Fruit fly (Drosophila melanogaster): Measurements from ENCODE around the gene CG5290.

The CG5290 gene

DNA sequence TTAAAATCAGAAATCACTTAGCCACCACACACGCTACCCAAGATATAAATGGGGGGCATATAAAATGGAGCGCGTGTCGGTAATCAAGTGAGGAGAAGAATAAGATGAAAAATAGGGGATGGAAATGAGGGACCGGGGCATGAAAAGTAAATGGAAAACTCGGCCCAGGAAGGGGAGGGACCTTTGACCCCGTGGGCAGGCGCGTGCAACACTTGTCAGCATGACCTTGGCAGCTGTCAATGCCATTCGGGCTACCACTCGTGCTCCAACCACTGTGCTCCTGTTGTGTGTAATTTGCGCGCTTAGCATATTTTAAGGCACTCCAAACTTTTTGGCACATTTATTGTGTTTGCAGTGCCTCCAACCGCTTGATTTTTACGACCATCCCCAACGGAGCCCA lies 34.0 kb upstream of the CG5290 start:
- TF ChIP-seq dmrt93B (GFP tag; optimal IDR thresholded peaks at IDR 0.05) (no peak), Hnf4 (GFP tag; optimal IDR thresholded peaks at IDR 0.05) (no peak), dsf (GFP tag; optimal IDR thresholded peaks at IDR 0.05; ENCODE audit: borderline replicate concordance) (no peak), lola (GFP tag; optimal IDR thresholded peaks at IDR 0.05) (no peak), rgr (GFP tag; optimal IDR thresholded peaks at IDR 0.05) (no peak), usp (GFP tag; optimal IDR thresholded peaks at IDR 0.05) (no peak), jim (GFP tag; optimal IDR thresholded peaks at IDR 0.05) (no peak), br (GFP tag; optimal IDR thresholded peaks at IDR 0.05) (no peak)

DNA sequence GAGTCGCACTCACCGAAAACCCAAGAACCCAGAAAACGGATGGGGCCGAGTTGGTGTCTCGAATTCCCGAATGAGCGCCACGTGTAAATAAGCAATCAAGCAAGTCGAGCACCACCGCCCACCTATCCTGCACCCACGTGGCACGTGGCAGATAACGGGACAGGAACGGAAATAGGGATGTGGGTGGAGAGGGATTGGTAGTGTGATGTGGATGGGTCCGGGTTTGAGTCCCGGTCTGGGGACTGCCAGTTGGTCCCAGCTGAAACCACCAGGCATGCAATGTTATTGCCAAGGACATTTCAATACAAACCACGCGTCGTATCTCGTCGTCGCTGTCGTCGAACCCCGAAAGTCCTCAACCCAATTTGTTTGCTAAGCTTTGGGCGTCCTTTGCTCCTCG lies 33.1 kb upstream of the CG5290 start:
- TF ChIP-seq Hr78 (GFP tag; optimal IDR thresholded peaks at IDR 0.05), result no peak
- TF ChIP-seq dmrt93B (GFP tag; optimal IDR thresholded peaks at IDR 0.05), result no peak
- TF ChIP-seq ey (GFP tag; optimal IDR thresholded peaks at IDR 0.05), result no peak
- TF ChIP-seq CrebA (GFP tag; optimal IDR thresholded peaks at IDR 0.05; ENCODE audit: borderline replicate concordance), result no peak
- no peak for TF ChIP-seq br (GFP tag; optimal IDR thresholded peaks at IDR 0.05)
- no peak for TF ChIP-seq CG9705 (GFP tag; optimal IDR thresholded peaks at IDR 0.05)
- TF ChIP-seq Jra (GFP tag; optimal IDR thresholded peaks at IDR 0.05), result no peak
- TF ChIP-seq woc (GFP tag; optimal IDR thresholded peaks at IDR 0.05), result no peak
- no peak for TF ChIP-seq Dfd (GFP tag; optimal IDR thresholded peaks at IDR 0.05)
- no peak for TF ChIP-seq Hr83 (GFP tag; optimal IDR thresholded peaks at IDR 0.05; ENCODE audit: poor library complexity, severe bottlenecking)
- TF ChIP-seq Rel (GFP tag; optimal IDR thresholded peaks at IDR 0.05), result no peak
- TF ChIP-seq Rel (tag; optimal IDR thresholded peaks at IDR 0.05), result no peak
- no peak for TF ChIP-seq sv (GFP tag; optimal IDR thresholded peaks at IDR 0.05)
- TF ChIP-seq dl (GFP tag; optimal IDR thresholded peaks at IDR 0.05; ENCODE audit: insufficient read depth in 1 of 2, partially characterized antibody in 2 of 2), result no peak
- TF ChIP-seq rgr (GFP tag; optimal IDR thresholded peaks at IDR 0.05), result no peak
- TF ChIP-seq dsf (GFP tag; optimal IDR thresholded peaks at IDR 0.05; ENCODE audit: borderline replicate concordance), result no peak
- TF ChIP-seq Hnf4 (GFP tag; optimal IDR thresholded peaks at IDR 0.05), result no peak
- TF ChIP-seq GATAd (GFP tag; optimal IDR thresholded peaks at IDR 0.05), result no peak
- TF ChIP-seq Vsx2 (GFP tag; optimal IDR thresholded peaks at IDR 0.05; ENCODE audit: partially characterized antibody), result no peak

DNA sequence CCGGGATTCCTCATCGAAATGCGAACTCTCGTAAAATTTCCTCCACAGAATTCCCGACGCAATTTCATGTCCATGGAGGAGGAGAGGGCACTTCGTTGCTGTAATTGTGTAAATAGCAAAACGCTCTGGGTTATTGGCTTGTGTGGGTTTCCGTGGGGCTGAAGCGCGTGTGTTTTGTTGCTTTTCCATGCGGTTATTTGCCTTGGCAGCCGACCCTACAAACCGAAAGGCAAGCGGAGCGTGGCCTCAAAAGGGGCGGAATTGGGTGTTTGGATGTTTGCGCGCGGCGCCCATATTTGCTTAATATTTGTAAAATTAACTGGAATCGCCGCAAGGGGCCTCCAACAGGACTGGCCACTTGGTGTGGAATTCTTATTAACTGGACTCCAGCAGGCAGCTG lies 32.2 kb upstream of the CG5290 start:
- TF ChIP-seq Mio (GFP tag; optimal IDR thresholded peaks at IDR 0.05) (no peak), CrebA (GFP tag; optimal IDR thresholded peaks at IDR 0.05; ENCODE audit: borderline replicate concordance) (no peak), Hr83 (GFP tag; optimal IDR thresholded peaks at IDR 0.05; ENCODE audit: poor library complexity, severe bottlenecking) (peak; percentile 26)

DNA sequence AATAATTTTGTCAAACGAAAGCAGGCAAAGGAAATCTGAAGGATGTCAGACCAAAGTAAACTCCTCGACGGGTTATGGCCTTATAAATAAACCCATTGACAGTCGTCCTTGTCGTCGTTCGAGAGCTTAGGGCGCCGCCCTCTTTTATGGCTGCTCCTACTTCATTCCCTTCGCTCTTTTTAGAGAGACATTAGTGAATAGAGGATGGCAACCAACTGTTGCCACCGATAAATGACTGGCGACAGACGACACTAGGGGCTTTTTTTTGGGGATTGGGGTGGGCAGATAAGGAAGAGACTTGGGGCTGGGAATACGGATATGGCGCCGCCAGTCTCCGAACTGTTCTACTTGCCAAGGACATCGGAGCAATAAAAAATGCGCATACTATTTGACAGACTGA lies 30.1 kb upstream of the CG5290 start:
- TF ChIP-seq Hr83 (GFP tag; optimal IDR thresholded peaks at IDR 0.05; ENCODE audit: poor library complexity, severe bottlenecking), result no peak
- TF ChIP-seq usp (GFP tag; optimal IDR thresholded peaks at IDR 0.05), result no peak
- TF ChIP-seq fru (GFP tag; optimal IDR thresholded peaks at IDR 0.05), result no peak
- no peak for TF ChIP-seq CG9705 (GFP tag; optimal IDR thresholded peaks at IDR 0.05)
- TF ChIP-seq dsf (GFP tag; optimal IDR thresholded peaks at IDR 0.05; ENCODE audit: borderline replicate concordance), result no peak
- no peak for TF ChIP-seq lola (GFP tag; optimal IDR thresholded peaks at IDR 0.05)
- TF ChIP-seq Mio (GFP tag; optimal IDR thresholded peaks at IDR 0.05), result no peak
- TF ChIP-seq HLH106 (tag; optimal IDR thresholded peaks at IDR 0.05), result no peak
- no peak for TF ChIP-seq sage (GFP tag; optimal IDR thresholded peaks at IDR 0.05)
- TF ChIP-seq CrebA (GFP tag; optimal IDR thresholded peaks at IDR 0.05; ENCODE audit: borderline replicate concordance), result no peak
- TF ChIP-seq Rel (GFP tag; optimal IDR thresholded peaks at IDR 0.05), result no peak
- no peak for TF ChIP-seq Rel (tag; optimal IDR thresholded peaks at IDR 0.05)
- TF ChIP-seq dmrt93B (GFP tag; optimal IDR thresholded peaks at IDR 0.05), result no peak
- no peak for TF ChIP-seq GATAd (GFP tag; optimal IDR thresholded peaks at IDR 0.05)

DNA sequence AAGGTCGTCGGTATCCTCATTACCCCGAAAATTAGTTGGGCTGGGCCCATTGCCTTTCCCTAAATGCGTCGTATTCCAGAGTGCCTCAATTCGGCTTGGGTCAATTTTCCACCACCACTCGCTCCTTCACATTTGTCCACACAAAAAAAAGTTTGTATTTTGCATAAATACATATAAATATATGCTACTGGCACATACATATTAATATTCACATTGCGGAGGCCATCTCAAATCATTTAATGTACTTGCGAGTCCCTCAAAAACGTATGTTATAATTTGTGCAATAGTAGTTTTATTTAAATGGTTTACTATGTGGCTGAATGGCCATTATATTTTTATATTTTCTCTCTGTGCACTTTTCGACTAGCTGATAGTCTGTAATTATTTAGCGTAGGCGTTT lies 29.2 kb upstream of the CG5290 start:
- TF ChIP-seq Myc (optimal IDR thresholded peaks at IDR 0.05) (no peak), rgr (GFP tag; optimal IDR thresholded peaks at IDR 0.05) (no peak), usp (GFP tag; optimal IDR thresholded peaks at IDR 0.05) (no peak), Hnf4 (GFP tag; optimal IDR thresholded peaks at IDR 0.05) (no peak), OdsH (GFP tag; optimal IDR thresholded peaks at IDR 0.05) (no peak), jim (GFP tag; optimal IDR thresholded peaks at IDR 0.05) (no peak), GATAd (GFP tag; optimal IDR thresholded peaks at IDR 0.05) (no peak), HLH106 (tag; optimal IDR thresholded peaks at IDR 0.05) (no peak), Hr78 (GFP tag; optimal IDR thresholded peaks at IDR 0.05) (no peak)

DNA sequence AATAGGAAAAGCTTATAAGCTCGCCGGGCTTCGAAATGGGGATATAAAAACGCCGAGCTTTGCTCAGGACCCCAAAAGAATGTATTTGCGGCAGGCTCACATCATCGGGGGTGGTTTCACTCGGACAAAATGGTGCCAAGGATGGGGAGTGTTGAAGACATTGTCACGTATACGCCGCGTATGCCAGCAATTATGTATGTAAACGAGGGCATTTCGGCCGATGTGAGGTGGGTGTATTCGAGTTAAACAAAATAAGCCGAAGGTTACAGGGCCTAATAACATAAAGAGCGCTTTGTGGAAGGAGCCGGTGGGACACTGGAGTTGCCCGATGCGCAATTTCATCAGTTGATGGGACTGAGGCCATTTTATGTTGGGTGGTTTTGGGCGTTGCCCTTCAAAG lies 28.6 kb upstream of the CG5290 start:
- no peak for TF ChIP-seq ey (GFP tag; optimal IDR thresholded peaks at IDR 0.05)
- TF ChIP-seq pan (optimal IDR thresholded peaks at IDR 0.05), result no peak
- TF ChIP-seq br (GFP tag; optimal IDR thresholded peaks at IDR 0.05), result no peak
- no peak for TF ChIP-seq CrebA (GFP tag; optimal IDR thresholded peaks at IDR 0.05; ENCODE audit: borderline replicate concordance)
- TF ChIP-seq brk (GFP tag; optimal IDR thresholded peaks at IDR 0.05), result no peak
- TF ChIP-seq dl (GFP tag; optimal IDR thresholded peaks at IDR 0.05; ENCODE audit: insufficient read depth in 1 of 2, partially characterized antibody in 2 of 2), result no peak
- TF ChIP-seq jim (GFP tag; optimal IDR thresholded peaks at IDR 0.05), result no peak
- TF ChIP-seq dsf (GFP tag; optimal IDR thresholded peaks at IDR 0.05; ENCODE audit: borderline replicate concordance), result no peak
- no peak for TF ChIP-seq Vsx2 (GFP tag; optimal IDR thresholded peaks at IDR 0.05; ENCODE audit: partially characterized antibody)
- TF ChIP-seq OdsH (GFP tag; optimal IDR thresholded peaks at IDR 0.05), result no peak
- no peak for TF ChIP-seq Dfd (GFP tag; optimal IDR thresholded peaks at IDR 0.05)
